5 worm cellular contexts compared by ENCODE assay signal in the genomic region with DNA sequence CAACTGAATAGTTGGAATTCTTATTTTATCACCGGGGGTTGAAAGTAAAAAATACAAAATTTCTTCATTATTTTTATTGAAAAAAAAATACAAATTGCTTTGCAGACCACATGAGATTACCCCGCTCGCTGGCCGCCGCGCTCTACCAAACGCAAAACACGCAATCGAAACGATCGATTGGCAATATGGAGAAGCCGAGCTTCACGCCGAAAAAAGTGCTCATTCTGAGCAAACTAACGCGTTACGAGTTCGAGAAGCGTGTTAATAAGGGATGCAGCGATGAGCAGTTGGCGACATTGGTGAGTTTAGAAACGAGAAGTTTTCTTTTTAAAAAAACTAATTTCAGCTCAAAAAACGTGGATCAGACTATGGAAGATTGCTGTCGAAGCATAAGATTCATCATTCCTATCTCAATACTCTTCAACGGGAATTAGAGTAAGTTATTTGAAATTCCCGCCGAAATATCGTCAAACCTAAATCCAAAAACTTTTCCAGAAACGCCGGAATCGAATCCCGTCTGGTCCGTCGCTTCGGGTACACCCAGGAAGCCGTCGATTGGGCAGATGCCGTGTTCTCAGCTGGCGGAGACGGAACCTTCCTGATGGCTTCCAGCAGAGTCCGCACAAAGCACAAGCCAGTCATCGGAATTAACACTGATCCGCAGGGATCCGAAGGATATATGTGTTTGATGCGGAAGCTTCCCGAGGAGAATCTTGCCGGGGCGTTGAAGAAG.
TF ChIP-seq lines count a peak whose summit lies in the region.

No protein-coding gene starts in this region.

TF ChIP-seq in whole organism, L1 larva, 84 proteins besides CTCF, POLR2A, EP300 and RAD21:
- TF ChIP-seq elt-3 (tag; optimal IDR thresholded peaks at IDR 0.05; lab: Kevin White, UChicago), result no peak
- TF ChIP-seq efl-1 (optimal IDR thresholded peaks at IDR 0.05; lab: Kevin White, UChicago), result no peak
- peak in 1 of 2 experiments; percentile 76 for TF ChIP-seq efl-1 (GFP tag; optimal IDR thresholded peaks at IDR 0.05 in 1 of 2; lab: Kevin White, UChicago)
- peak; percentile 62 for TF ChIP-seq ama-1 (optimal IDR thresholded peaks at IDR 0.05; lab: Kevin White, UChicago)

TF ChIP-seq in whole organism, L2 larva, 48 proteins besides CTCF, POLR2A, EP300 and RAD21:
- no peak for TF ChIP-seq sma-3 (GFP tag; optimal IDR thresholded peaks at IDR 0.05; lab: Kevin White, UChicago)
- TF ChIP-seq aly-2 (tag; optimal IDR thresholded peaks at IDR 0.05; lab: Kevin White, UChicago), result no peak
- peak; percentile 5 for TF ChIP-seq lin-13 (GFP tag; optimal IDR thresholded peaks at IDR 0.05; lab: Kevin White, UChicago)

TF ChIP-seq in whole organism, L3 larva, 47 proteins besides CTCF, POLR2A, EP300 and RAD21:
- TF ChIP-seq ama-1 (optimal IDR thresholded peaks at IDR 0.05; lab: Kevin White, UChicago), result peak; percentile 67
- no peak for TF ChIP-seq ZK546.5 (tag; optimal IDR thresholded peaks at IDR 0.05; lab: Kevin White, UChicago)
- peak; percentile 58 for TF ChIP-seq nhr-43 (tag; optimal IDR thresholded peaks at IDR 0.05; lab: Kevin White, UChicago; ENCODE audit: poor library complexity, severe bottlenecking)
- TF ChIP-seq skn-1 (tag; optimal IDR thresholded peaks at IDR 0.05; lab: Kevin White, UChicago), result no peak
- TF ChIP-seq lsy-12 (tag; optimal IDR thresholded peaks at IDR 0.05; lab: Kevin White, UChicago), result peak; percentile 36

TF ChIP-seq in whole organism, L4 larva, 104 proteins besides CTCF, POLR2A, EP300 and RAD21:
- no peak for TF ChIP-seq zip-11 (GFP tag; IDR thresholded peaks at IDR 0.05; lab: Robert Waterston, UW)
- TF ChIP-seq Y75B8A.6 (GFP tag; IDR thresholded peaks at IDR 0.05; lab: Robert Waterston, UW), result no peak
- no peak for TF ChIP-seq nhr-25 (tag; optimal IDR thresholded peaks at IDR 0.05; lab: Kevin White, UChicago; ENCODE audit: borderline replicate concordance, insufficient read depth)
- no peak for TF ChIP-seq hlh-30 (tag; optimal IDR thresholded peaks at IDR 0.05; lab: Kevin White, UChicago; ENCODE audit: insufficient read depth)
- peak in 1 of 2 experiments; percentile 36 for TF ChIP-seq unc-62 (GFP tag; optimal IDR thresholded peaks at IDR 0.05 in 1 of 2; lab: Kevin White, UChicago)
- TF ChIP-seq unc-62 (tag; optimal IDR thresholded peaks at IDR 0.05; lab: Kevin White, UChicago), result no peak
- TF ChIP-seq arid-1 (GFP tag; conservative IDR thresholded peaks at IDR 0.05; lab: Robert Waterston, UW), result no peak
- TF ChIP-seq F49E8.2 (tag; optimal IDR thresholded peaks at IDR 0.05; lab: Kevin White, UChicago; ENCODE audit: borderline replicate concordance), result no peak
- TF ChIP-seq fkh-10 (GFP tag; optimal IDR thresholded peaks at IDR 0.05; lab: Kevin White, UChicago), result no peak
- no peak for TF ChIP-seq nhr-41 (GFP tag; IDR thresholded peaks at IDR 0.05; lab: Robert Waterston, UW)
- no peak for TF ChIP-seq daf-12 (tag; optimal IDR thresholded peaks at IDR 0.05; lab: Kevin White, UChicago)
- peak; percentile 68; the same call in 1 of the 2 replicates for TF ChIP-seq set-16 (GFP tag; IDR thresholded peaks at IDR 0.05; lab: Robert Waterston, UW)
- no peak for TF ChIP-seq madf-9 (GFP tag; conservative IDR thresholded peaks at IDR 0.05; lab: Robert Waterston, UW)
- no peak for TF ChIP-seq egl-43 (GFP tag; IDR thresholded peaks at IDR 0.05; lab: Robert Waterston, UW)
- no peak for TF ChIP-seq daf-8 (GFP tag; IDR thresholded peaks at IDR 0.05; lab: Robert Waterston, UW)
- TF ChIP-seq pha-4 (GFP tag; IDR thresholded peaks at IDR 0.05; lab: Robert Waterston, UW), result no peak
- TF ChIP-seq pha-4 (tag; optimal IDR thresholded peaks at IDR 0.05; lab: Kevin White, UChicago), result no peak
- no peak for TF ChIP-seq jun-1 (tag; optimal IDR thresholded peaks at IDR 0.05; lab: Kevin White, UChicago)
- TF ChIP-seq Y105C5A.15 (GFP tag; IDR thresholded peaks at IDR 0.05; lab: Robert Waterston, UW), result no peak
- no peak for TF ChIP-seq F37D6.2 (tag; optimal IDR thresholded peaks at IDR 0.05; lab: Kevin White, UChicago)
- no peak for TF ChIP-seq spr-1 (tag; optimal IDR thresholded peaks at IDR 0.05; lab: Kevin White, UChicago)
- no peak for TF ChIP-seq Y5F2A.4 (GFP tag; optimal IDR thresholded peaks at IDR 0.05; lab: Kevin White, UChicago)
- TF ChIP-seq nhr-111 (GFP tag; optimal IDR thresholded peaks at IDR 0.05; lab: Kevin White, UChicago), result no peak
- TF ChIP-seq zfp-3 (GFP tag; conservative IDR thresholded peaks at IDR 0.05; lab: Robert Waterston, UW), result peak; percentile 6; the same call in 1 of the 2 replicates
- no peak for TF ChIP-seq nhr-11 (tag; optimal IDR thresholded peaks at IDR 0.05; lab: Kevin White, UChicago)
- no peak for TF ChIP-seq lin-13 (GFP tag; optimal IDR thresholded peaks at IDR 0.05; lab: Kevin White, UChicago)
- TF ChIP-seq daf-19 (GFP tag; conservative IDR thresholded peaks at IDR 0.05; lab: Robert Waterston, UW), result no peak
- TF ChIP-seq saeg-2 (GFP tag; IDR thresholded peaks at IDR 0.05; lab: Robert Waterston, UW), result no peak

TF ChIP-seq in whole organism, young adult, 124 proteins besides CTCF, POLR2A, EP300 and RAD21:
- TF ChIP-seq Y53G8AR.9 (GFP tag; conservative IDR thresholded peaks at IDR 0.05; lab: Robert Waterston, UW) (0 out of 2 replicates have a peak, but pooled peaks have one; percentile 8), lag-1 (GFP tag; IDR thresholded peaks at IDR 0.05; lab: Robert Waterston, UW) (no peak), hmg-20 (GFP tag; IDR thresholded peaks at IDR 0.05; lab: Robert Waterston, UW) (no peak), lin-26 (GFP tag; IDR thresholded peaks at IDR 0.05; lab: Robert Waterston, UW) (0 out of 2 replicates have a peak, but pooled peaks have one; percentile 24), ama-1 (optimal IDR thresholded peaks at IDR 0.05; lab: Kevin White, UChicago) (peak; percentile 50), ama-1 (GFP tag; optimal IDR thresholded peaks at IDR 0.05; lab: Kevin White, UChicago) (no peak), tlf-1 (GFP tag; optimal IDR thresholded peaks at IDR 0.05; lab: Kevin White, UChicago) (peak; percentile 1), hrde-1 (tag; optimal IDR thresholded peaks at IDR 0.05; lab: Kevin White, UChicago; ENCODE audit: borderline replicate concordance) (no peak), rpc-1 (optimal IDR thresholded peaks at IDR 0.05; lab: Kevin White, UChicago) (no peak), rpc-1 (tag; optimal IDR thresholded peaks at IDR 0.05; lab: Kevin White, UChicago) (no peak), ets-4 (GFP tag; optimal IDR thresholded peaks at IDR 0.05; lab: Kevin White, UChicago) (no peak), Y79H2A.3 (GFP tag; conservative IDR thresholded peaks at IDR 0.05; lab: Robert Waterston, UW) (no peak), Y53F4B.3 (GFP tag; IDR thresholded peaks at IDR 0.05; lab: Robert Waterston, UW) (no peak), pbrm-1 (GFP tag; IDR thresholded peaks at IDR 0.05; lab: Robert Waterston, UW) (no peak), somi-1 (GFP tag; optimal IDR thresholded peaks at IDR 0.05; lab: Kevin White, UChicago) (peak; percentile 3), cebp-2 (GFP tag; IDR thresholded peaks at IDR 0.05; lab: Robert Waterston, UW) (no peak), cebp-1 (GFP tag; IDR thresholded peaks at IDR 0.05; lab: Robert Waterston, UW) (no peak), cebp-1 (tag; optimal IDR thresholded peaks at IDR 0.05; lab: Kevin White, UChicago) (no peak), zfh-2 (GFP tag; conservative IDR thresholded peaks at IDR 0.05; lab: Robert Waterston, UW) (peak; percentile 67), madf-8 (GFP tag; conservative IDR thresholded peaks at IDR 0.05; lab: Robert Waterston, UW) (no peak), snpc-1.1 (tag; optimal IDR thresholded peaks at IDR 0.05; lab: Kevin White, UChicago; ENCODE audit: insufficient read depth) (no peak), ztf-6 (GFP tag; IDR thresholded peaks at IDR 0.05; lab: Robert Waterston, UW) (no peak), repo-1 (tag; optimal IDR thresholded peaks at IDR 0.05; lab: Kevin White, UChicago) (peak; percentile 39), F10E7.11 (tag; optimal IDR thresholded peaks at IDR 0.05; lab: Kevin White, UChicago) (no peak), chd-7 (tag; optimal IDR thresholded peaks at IDR 0.05; lab: Kevin White, UChicago) (no peak), sdz-38 (tag; optimal IDR thresholded peaks at IDR 0.05; lab: Kevin White, UChicago) (no peak), snpc-1.3 (tag; optimal IDR thresholded peaks at IDR 0.05; lab: Kevin White, UChicago; ENCODE audit: insufficient read depth) (no peak), attf-6 (GFP tag; IDR thresholded peaks at IDR 0.05; lab: Robert Waterston, UW) (no peak), lsl-1 (GFP tag; optimal IDR thresholded peaks at IDR 0.05; lab: Kevin White, UChicago) (no peak), mxl-1 (tag; optimal IDR thresholded peaks at IDR 0.05; lab: Kevin White, UChicago) (no peak), nfyb-1 (GFP tag; IDR thresholded peaks at IDR 0.05; lab: Robert Waterston, UW) (peak; percentile 56; the same call in 1 of the 2 replicates), B0336.3 (GFP tag; IDR thresholded peaks at IDR 0.05; lab: Robert Waterston, UW) (peak; percentile 46; the same call in 1 of the 2 replicates), bed-1 (GFP tag; IDR thresholded peaks at IDR 0.05; lab: Robert Waterston, UW) (0 out of 2 replicates have a peak, but pooled peaks have one; percentile 36), hsf-1 (GFP tag; IDR thresholded peaks at IDR 0.05; lab: Robert Waterston, UW) (no peak), ztf-22 (GFP tag; optimal IDR thresholded peaks at IDR 0.05; lab: Kevin White, UChicago) (no peak), lin-54 (GFP tag; optimal IDR thresholded peaks at IDR 0.05; lab: Kevin White, UChicago) (no peak)
